Worm (Caenorhabditis elegans): Measurements from ENCODE around the gene Y49E10.30.

Y49E10.30 gene

DNA sequence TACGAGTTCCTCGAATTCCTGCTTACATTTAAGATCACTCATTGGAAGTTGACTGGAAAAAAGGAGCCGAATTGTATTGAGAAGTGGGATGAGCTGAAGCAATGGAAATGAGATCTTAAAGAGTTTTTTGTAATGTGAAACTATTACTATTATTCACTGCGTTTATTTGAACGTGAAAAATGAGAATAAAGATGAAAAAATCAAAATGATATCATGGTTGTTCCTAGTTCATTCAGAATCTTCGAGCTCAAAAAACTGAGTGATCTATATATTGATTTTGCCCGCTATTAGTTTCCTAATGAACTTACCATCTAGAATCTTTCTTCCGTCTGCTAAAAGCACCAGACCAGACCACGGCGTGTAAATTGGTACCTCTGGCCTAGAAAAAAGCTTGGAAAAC, 50.3 kb downstream of the Y49E10.30 start:
- TF ChIP-seq fos-1 (tag; optimal IDR thresholded peaks at IDR 0.05) (no peak), aha-1 (tag) (peak; percentile 95)

Data from whole organism, L4 larva.